Fruit fly (Drosophila melanogaster) Kc167 (cell line): ENCODE data around the gene CG14232.

Experiments used
- Myc ChIP-seq: fragments of >200 bp; optimal IDR thresholded peaks from 2 replicates; lab custom pipeline; 2017; ENCODE audit warnings: missing external identifiers
- Sin3A ChIP-seq: fragments of >200 bp; optimal IDR thresholded peaks from 2 replicates; lab custom pipeline; 2018; ENCODE audit warnings: missing external identifiers
- h ChIP-seq: fragments of >200 bp; optimal IDR thresholded peaks from 3 replicates; lab custom pipeline; 2018; ENCODE audit warnings: missing external identifiers
- psq ChIP-seq: fragments of >200 bp; optimal IDR thresholded peaks from 2 replicates; lab custom pipeline; 2017; ENCODE audit warnings: missing external identifiers
- ttk ChIP-seq: sonication (Bioruptor generic); optimal IDR thresholded peaks from 2 replicates; lab custom pipeline; 2017; ENCODE audit warnings: missing external identifiers

DNA sequence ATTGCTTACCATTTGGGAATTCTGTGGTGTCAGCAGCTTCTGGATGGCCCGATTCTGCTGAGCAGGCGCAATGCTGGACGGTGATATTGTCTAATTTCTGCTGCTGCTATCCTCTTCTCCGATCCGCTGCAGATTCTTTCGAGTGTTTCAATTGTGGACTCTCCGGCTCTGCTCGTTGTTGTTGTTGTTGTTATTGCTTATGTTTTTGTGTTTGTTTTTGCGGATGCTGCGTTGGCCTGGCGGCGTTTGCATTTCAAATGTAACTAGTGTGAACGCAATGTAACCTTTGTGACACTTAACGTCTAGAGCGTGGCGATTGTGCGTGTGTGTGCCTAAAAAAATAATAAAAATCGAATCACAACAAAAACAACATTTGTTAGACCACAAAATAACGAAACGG lies 7.9 kb upstream of the CG14232 start:
- TF ChIP-seq Sin3A (lab: Kevin White, UChicago) (no peak), Myc (lab: Kevin White, UChicago) (no peak), psq (lab: Kevin White, UChicago) (no peak), h (lab: Kevin White, UChicago) (no peak), ttk (no peak)
